Worm (Caenorhabditis elegans) whole organism, L4/young adult: Measurements from ENCODE around the gene F20C5.7.

ENCODE experiments used
- W03F9.2 ChIP-seq: fragments of 150-350 bp; optimal IDR thresholded peaks from 2 replicates; lab custom pipeline; 2014; ENCODE audit warnings: missing biosample characterization, missing genetic modification characterization
- him-1 ChIP-seq: sonication (generic microtip); optimal IDR thresholded peaks from 2 replicates; lab custom pipeline; 2016; ENCODE audit warnings: missing genotype, missing genetic modification reagents, missing genetic modification characterization, missing compliant biosample characterization

- no peak for TF ChIP-seq him-1
- TF ChIP-seq W03F9.2, result no peak
These were observed 15.0 kb downstream of the F20C5.7 start, which contains the start of gene F21D5.3 for ce11 chrIV:8730469-8730868.
